Worm (Caenorhabditis elegans) whole organism, late embryonic: Measurements from ENCODE around the gene plc-2.

Experiments used
- ceh-18 ChIP-seq: sonication (generic microtip); optimal IDR thresholded peaks from 2 replicates; lab custom pipeline; 2016; ENCODE audit warnings: missing genetic modification characterization, missing compliant biosample characterization
- fkh-10 ChIP-seq: fragments of 150-350 bp; optimal IDR thresholded peaks from 2 replicates; lab custom pipeline; 2014; ENCODE audit warnings: missing biosample characterization, missing genetic modification reagents, missing genetic modification characterization
- nfya-1 ChIP-seq: sonication (generic microtip); optimal IDR thresholded peaks from 2 replicates; lab custom pipeline; 2017; ENCODE audit warnings: missing genetic modification characterization, mild to moderate bottlenecking, missing compliant biosample characterization, antibody characterized with exemption, moderate library complexity
- odd-2 ChIP-seq: sonication (generic microtip); optimal IDR thresholded peaks from 2 replicates; lab custom pipeline; 2017; ENCODE audit warnings: antibody characterized with exemption, mild to moderate bottlenecking, missing genetic modification characterization, missing compliant biosample characterization
- sdc-2 ChIP-seq: sonication (generic microtip); optimal IDR thresholded peaks from 2 replicates; lab custom pipeline; 2016; ENCODE audit warnings: missing genotype, missing genetic modification characterization, missing compliant biosample characterization
- unc-3 ChIP-seq, 2 experiments: fragments of 200-800 bp in 1 of 2; sonication (Bioruptor generic) in 1 of 2; sonication (generic microtip) in 1 of 2; conservative IDR thresholded peaks in 1 of 2; optimal IDR thresholded peaks in 1 of 2; 2 replicates each; pipeline versions ENCODE4 v1.3.6 to Lab custom; 2016 to 2022; ENCODE audit warnings: missing compliant biosample characterization in 2 of 2, missing genetic modification characterization in 2 of 2, missing genetic modification reagents in 1 of 2

ce11 chrV:15186259-15186927 lies 6.0 kb upstream of the plc-2 start, which contains the start of gene Y75B12B.3:
- TF ChIP-seq ceh-18 (tag; lab: Kevin White, UChicago) (no peak), fkh-10 (GFP tag; lab: Kevin White, UChicago) (no peak), unc-3 (GFP tag; conservative IDR thresholded peaks at IDR 0.05; lab: Robert Waterston, UW) (no peak), unc-3 (tag; optimal IDR thresholded peaks at IDR 0.05; lab: Kevin White, UChicago) (no peak), sdc-2 (tag; lab: Kevin White, UChicago) (no peak), nfya-1 (tag; lab: Kevin White, UChicago) (no peak), odd-2 (no peak)
